Fruit fly (Drosophila melanogaster) whole organism, embryonic: ENCODE results near the gene bumpel.

Source experiments
- Adf1 ChIP-seq: fragments of 200-800 bp; sonication (Bioruptor generic); IDR thresholded peaks from 2 replicates; pipeline ENCODE4 v1.3.6; 2022; ENCODE audit warnings: missing biosample characterization, missing genetic modification characterization
- Awh ChIP-seq: fragments of 200-800 bp; sonication (Bioruptor generic); IDR thresholded peaks from 2 replicates; pipeline ENCODE4, ENCODE4 v1.3.6; 2022; ENCODE audit warnings: missing biosample characterization, missing genetic modification characterization
- CG10543 ChIP-seq: fragments of 200-800 bp; sonication (Bioruptor generic); optimal IDR thresholded peaks from 3 replicates; lab custom pipeline; 2017; ENCODE audit warnings: missing biosample characterization, mild to moderate bottlenecking, missing genetic modification characterization, moderate library complexity
- CG12659 ChIP-seq: fragments of 200-800 bp; sonication (Bioruptor generic); optimal IDR thresholded peaks from 3 replicates; lab custom pipeline; 2017; ENCODE audit warnings: mild to moderate bottlenecking, missing biosample characterization, missing genetic modification reagents, missing genetic modification characterization
- CG13624 ChIP-seq: fragments of 200-800 bp; sonication (Bioruptor generic); optimal IDR thresholded peaks from 2 replicates; lab custom pipeline; 2016; ENCODE audit warnings: missing biosample characterization, missing genetic modification characterization
- CG1529 ChIP-seq: fragments of 200-800 bp; sonication (Bioruptor generic); optimal IDR thresholded peaks from 3 replicates; lab custom pipeline; 2018; ENCODE audit warnings: missing biosample characterization, missing genetic modification characterization
- CG16779 ChIP-seq: fragments of 200-800 bp; sonication (Bioruptor generic); IDR thresholded peaks from 2 replicates; pipeline ENCODE4 v1.3.6; 2022; ENCODE audit warnings: missing biosample characterization, missing genetic modification characterization
- CG1832 ChIP-seq: fragments of 200-800 bp; sonication (Bioruptor generic); optimal IDR thresholded peaks from 2 replicates; lab custom pipeline; 2017; ENCODE audit warnings: missing biosample characterization, mild to moderate bottlenecking, missing genetic modification characterization, inconsistent platforms
- CG2116 ChIP-seq: fragments of 200-800 bp; sonication (Bioruptor generic); optimal IDR thresholded peaks from 3 replicates; lab custom pipeline; 2018; ENCODE audit warnings: missing biosample characterization, mild to moderate bottlenecking, missing genetic modification characterization
- CG2129 ChIP-seq: fragments of 200-800 bp; sonication (Bioruptor generic); IDR thresholded peaks from 2 replicates; pipeline ENCODE4 v1.3.6; 2022; ENCODE audit warnings: missing biosample characterization, missing genetic modification characterization; ENCODE audit not compliant: partially characterized antibody
- CG2678 ChIP-seq: fragments of 200-800 bp; sonication (Bioruptor generic); optimal IDR thresholded peaks from 3 replicates; lab custom pipeline; 2019; ENCODE audit warnings: missing biosample characterization, mild to moderate bottlenecking, missing genetic modification characterization, moderate library complexity
- CG2889 ChIP-seq: fragments of 200-800 bp; sonication (Bioruptor generic); IDR thresholded peaks from 3 replicates; pipeline ENCODE4 v1.3.6; 2022; ENCODE audit warnings: missing biosample characterization, missing genetic modification characterization
- CG30403 ChIP-seq: fragments of 200-800 bp; sonication (Bioruptor generic); optimal IDR thresholded peaks from 3 replicates; lab custom pipeline; 2016; ENCODE audit warnings: missing biosample characterization, missing genetic modification characterization
- CG32532 ChIP-seq: fragments of 200-800 bp; sonication (Bioruptor generic); IDR thresholded peaks from 2 replicates; pipeline ENCODE4 v1.3.6; 2022; ENCODE audit warnings: missing biosample characterization, missing genetic modification characterization
- CG3281 ChIP-seq: fragments of 200-800 bp; sonication (Bioruptor generic); optimal IDR thresholded peaks from 3 replicates; lab custom pipeline; 2017; ENCODE audit warnings: missing biosample characterization, mild to moderate bottlenecking, missing genetic modification characterization
- CG6689 ChIP-seq: fragments of 200-800 bp; sonication (Bioruptor generic); IDR thresholded peaks from 2 replicates; pipeline ENCODE4 v1.3.6; 2022; ENCODE audit warnings: missing biosample characterization, missing genetic modification characterization
- CG8281 ChIP-seq: fragments of 200-800 bp; sonication (Bioruptor generic); optimal IDR thresholded peaks from 2 replicates; lab custom pipeline; 2018; ENCODE audit warnings: missing biosample characterization, mild to moderate bottlenecking, missing genetic modification characterization, moderate library complexity
- CG8290 ChIP-seq, 3 experiments: fragments of 200-800 bp; sonication (Bioruptor generic); optimal IDR thresholded peaks; 2 replicates each; lab custom pipeline; 2016 to 2019; ENCODE audit warnings: missing biosample characterization in 3 of 3, missing genetic modification characterization in 3 of 3, mild to moderate bottlenecking in 2 of 3, moderate library complexity in 1 of 3
- CG8924 ChIP-seq: fragments of 200-800 bp; optimal IDR thresholded peaks from 3 replicates; lab custom pipeline; 2019; ENCODE audit warnings: missing biosample characterization, mild to moderate bottlenecking, missing genetic modification characterization, moderate library complexity
- CG9215 ChIP-seq: fragments of 200-800 bp; sonication (Bioruptor generic); IDR thresholded peaks from 2 replicates; pipeline ENCODE4 v1.3.6; 2022; ENCODE audit warnings: missing biosample characterization, missing genetic modification characterization
- CTCF ChIP-seq: fragments of 200-800 bp; sonication (Bioruptor generic); optimal IDR thresholded peaks from 2 replicates; lab custom pipeline; 2017; ENCODE audit warnings: missing biosample characterization, mild to moderate bottlenecking, missing genetic modification characterization, moderate library complexity
- Fer2 ChIP-seq: fragments of 200-800 bp; sonication (Bioruptor generic); optimal IDR thresholded peaks from 2 replicates; lab custom pipeline; 2018; ENCODE audit warnings: missing biosample characterization, mild to moderate bottlenecking, missing genetic modification characterization, moderate library complexity
- Fer3 ChIP-seq: fragments of 200-800 bp; sonication (Bioruptor generic); optimal IDR thresholded peaks from 2 replicates; lab custom pipeline; 2018; ENCODE audit warnings: missing biosample characterization, mild to moderate bottlenecking, missing genetic modification characterization, moderate library complexity
- Gsc ChIP-seq: fragments of 200-800 bp; sonication (Bioruptor generic); IDR thresholded peaks from 2 replicates; pipeline ENCODE4 v1.3.6; 2022; ENCODE audit warnings: missing biosample characterization, missing genetic modification characterization
- H15 ChIP-seq: fragments of 200-800 bp; sonication (Bioruptor generic); IDR thresholded peaks from 3 replicates; pipeline ENCODE4 v1.3.6; 2022; ENCODE audit warnings: missing biosample characterization, missing genetic modification characterization
- HmgZ ChIP-seq: fragments of 200-800 bp; sonication (Bioruptor generic); optimal IDR thresholded peaks from 2 replicates; lab custom pipeline; 2018; ENCODE audit warnings: missing biosample characterization, mild to moderate bottlenecking, missing genetic modification characterization
- Myb ChIP-seq: fragments of 200-800 bp; sonication (Bioruptor generic); optimal IDR thresholded peaks from 2 replicates; lab custom pipeline; 2016; ENCODE audit warnings: missing biosample characterization, missing genetic modification characterization
- PHDP ChIP-seq: fragments of 200-800 bp; sonication (Bioruptor generic); optimal IDR thresholded peaks from 3 replicates; lab custom pipeline; 2018; ENCODE audit warnings: missing biosample characterization, mild to moderate bottlenecking, missing genetic modification characterization, moderate library complexity
- Taf1 ChIP-seq: fragments of 200-800 bp; sonication (Bioruptor generic); IDR thresholded peaks from 2 replicates; pipeline ENCODE4 v1.3.6; 2022; ENCODE audit warnings: missing biosample characterization, missing genetic modification characterization
- chn ChIP-seq: fragments of 200-800 bp; sonication (Bioruptor generic); optimal IDR thresholded peaks from 2 replicates; lab custom pipeline; 2016; ENCODE audit warnings: missing biosample characterization, missing genetic modification characterization
- corto ChIP-seq: fragments of 200-800 bp; sonication (Bioruptor generic); optimal IDR thresholded peaks from 2 replicates; lab custom pipeline; 2016; ENCODE audit warnings: missing biosample characterization, mild to moderate bottlenecking, missing genetic modification characterization, moderate library complexity
- crp ChIP-seq, 2 experiments: fragments of 200-800 bp; sonication (Bioruptor generic); optimal IDR thresholded peaks; 2 replicates in 1 of 2; 3 replicates in 1 of 2; lab custom pipeline; 2017; ENCODE audit warnings: missing biosample characterization in 2 of 2, missing genetic modification characterization in 2 of 2, mild to moderate bottlenecking in 1 of 2, moderate library complexity in 1 of 2
- ftz-f1 ChIP-seq: fragments of 200-800 bp; sonication (Bioruptor generic); optimal IDR thresholded peaks from 2 replicates; lab custom pipeline; 2016; ENCODE audit warnings: missing biosample characterization, missing genetic modification characterization
- gce ChIP-seq: fragments of 200-800 bp; sonication (Bioruptor generic); IDR thresholded peaks from 3 replicates; pipeline ENCODE4 v1.3.6; 2022; ENCODE audit warnings: missing biosample characterization, missing genetic modification characterization
- grau ChIP-seq: fragments of 200-800 bp; optimal IDR thresholded peaks from 3 replicates; lab custom pipeline; 2019; ENCODE audit warnings: missing biosample characterization, mild to moderate bottlenecking, missing genetic modification characterization, moderate library complexity
- gro ChIP-seq: fragments of 200-800 bp; sonication (Bioruptor generic); optimal IDR thresholded peaks from 2 replicates; lab custom pipeline; 2016; ENCODE audit warnings: missing biosample characterization, missing genetic modification characterization
- h ChIP-seq: fragments of >200 bp; optimal IDR thresholded peaks from 2 replicates; lab custom pipeline; 2017
- kay ChIP-seq: fragments of 200-800 bp; sonication (Bioruptor generic); optimal IDR thresholded peaks from 2 replicates; lab custom pipeline; 2016; ENCODE audit warnings: missing biosample characterization, missing genetic modification characterization
- klu ChIP-seq: fragments of 200-800 bp; sonication (Bioruptor generic); IDR thresholded peaks from 2 replicates; pipeline ENCODE4 v1.3.6; 2022; ENCODE audit warnings: missing biosample characterization, missing genetic modification characterization
- mld ChIP-seq: fragments of 200-800 bp; sonication (Bioruptor generic); IDR thresholded peaks from 3 replicates; pipeline ENCODE4 v1.3.6; 2022; ENCODE audit warnings: missing biosample characterization, missing genetic modification characterization; ENCODE audit not compliant: partially characterized antibody
- nom ChIP-seq: fragments of 200-800 bp; sonication (Bioruptor generic); optimal IDR thresholded peaks from 2 replicates; lab custom pipeline; 2017; ENCODE audit warnings: missing biosample characterization, missing genetic modification characterization, mild to moderate bottlenecking, moderate library complexity, missing genetic modification reagents
- ro ChIP-seq: fragments of 200-800 bp; sonication (Bioruptor generic); IDR thresholded peaks from 2 replicates; pipeline ENCODE4 v1.3.6; 2022; ENCODE audit warnings: missing biosample characterization, missing genetic modification characterization
- salm ChIP-seq: fragments of 200-800 bp; sonication (Bioruptor generic); optimal IDR thresholded peaks from 2 replicates; lab custom pipeline; 2018; ENCODE audit warnings: missing biosample characterization, mild to moderate bottlenecking, missing genetic modification characterization
- schlank ChIP-seq: fragments of 200-800 bp; sonication (Bioruptor generic); optimal IDR thresholded peaks from 2 replicates; lab custom pipeline; 2018; ENCODE audit warnings: missing biosample characterization, mild to moderate bottlenecking, missing genetic modification characterization
- sima ChIP-seq: fragments of 200-800 bp; sonication (Bioruptor generic); optimal IDR thresholded peaks from 2 replicates; lab custom pipeline; 2016; ENCODE audit warnings: missing biosample characterization, missing genetic modification characterization
- sna ChIP-seq: fragments of 200-800 bp; sonication (Bioruptor generic); IDR thresholded peaks from 2 replicates; pipeline ENCODE4 v1.3.6; 2022; ENCODE audit warnings: missing biosample characterization, missing genetic modification characterization; ENCODE audit not compliant: partially characterized antibody
- tll ChIP-seq, 2 experiments: fragments of 200-800 bp in 1 of 2; fragments of >200 bp in 1 of 2; sonication (Bioruptor generic) in 1 of 2; optimal IDR thresholded peaks; 2 replicates each; lab custom pipeline; 2017 to 2019; ENCODE audit warnings: missing biosample characterization in 2 of 2, missing genetic modification characterization in 2 of 2, mild to moderate bottlenecking in 1 of 2, moderate library complexity in 1 of 2
- toy ChIP-seq: fragments of 200-800 bp; sonication (Bioruptor generic); IDR thresholded peaks from 2 replicates; pipeline ENCODE4 v1.3.6; 2022; ENCODE audit warnings: missing biosample characterization, missing genetic modification characterization
- unpg ChIP-seq: fragments of 200-800 bp; sonication (Bioruptor generic); optimal IDR thresholded peaks from 3 replicates; lab custom pipeline; 2018; ENCODE audit warnings: missing biosample characterization, mild to moderate bottlenecking, missing genetic modification characterization, moderate library complexity
- zen2 ChIP-seq: fragments of 200-800 bp; sonication (Bioruptor generic); IDR thresholded peaks from 3 replicates; pipeline ENCODE4 v1.3.6; 2022; ENCODE audit warnings: missing biosample characterization, missing genetic modification characterization; ENCODE audit not compliant: partially characterized antibody

The bumpel gene

dm6 chr3R:11435537-11436234 lies 17.2 kb upstream of the bumpel start, which contains the start of the genes Exd2 and CG5281 (continued):
- no peak for TF ChIP-seq ro (GFP tag; lab: Robert Waterston, UW)
- TF ChIP-seq unpg = peak; percentile 65
- TF ChIP-seq CTCF (GFP tag; lab: Kevin White, UChicago) = peak; percentile 13
- peak; percentile 22 for TF ChIP-seq Fer2
- peak; percentile 46 for TF ChIP-seq kay (GFP tag; lab: Kevin White, UChicago)
- TF ChIP-seq CG2129 (GFP tag; lab: Robert Waterston, UW) = no peak
- TF ChIP-seq schlank (tag; lab: Kevin White, UChicago) = no peak
- TF ChIP-seq PHDP (tag; lab: Kevin White, UChicago) = peak; percentile 65
- TF ChIP-seq Fer3 (tag; lab: Kevin White, UChicago) = peak; percentile 63
- peak; percentile 44 for TF ChIP-seq CG3281 (GFP tag; lab: Kevin White, UChicago)
- TF ChIP-seq crp (GFP tag; optimal IDR thresholded peaks at IDR 0.05; lab: Kevin White, UChicago) = peak; percentile 60 to 93
- TF ChIP-seq chn (GFP tag; lab: Kevin White, UChicago) = peak; percentile 59
- no peak for TF ChIP-seq CG8281
- peak in 1 of 2 experiments; percentile 4 for TF ChIP-seq tll (GFP tag; optimal IDR thresholded peaks at IDR 0.05; lab: Kevin White, UChicago)
- TF ChIP-seq toy = no peak
- no peak for TF ChIP-seq Adf1
- TF ChIP-seq CG8924 (tag; lab: Kevin White, UChicago) = peak; percentile 38
- no peak for TF ChIP-seq CG8290 (GFP tag; optimal IDR thresholded peaks at IDR 0.05; lab: Kevin White, UChicago)
- TF ChIP-seq CG8290 (tag; optimal IDR thresholded peaks at IDR 0.05; lab: Kevin White, UChicago) = peak in 1 of 2 experiments; percentile 20
- TF ChIP-seq CG2678 (tag; lab: Kevin White, UChicago) = no peak
- no peak for TF ChIP-seq zen2 (GFP tag; lab: Robert Waterston, UW)
- peak; percentile 75 for TF ChIP-seq CG12659 (GFP tag; lab: Kevin White, UChicago)
- peak; percentile 34 for TF ChIP-seq gro (GFP tag; lab: Kevin White, UChicago)
- peak; percentile 68 for TF ChIP-seq grau
- TF ChIP-seq CG30403 (GFP tag; lab: Kevin White, UChicago) = peak; percentile 68
- TF ChIP-seq CG9215 = no peak
- no peak for TF ChIP-seq klu (GFP tag; lab: Robert Waterston, UW)
- peak; percentile 48 for TF ChIP-seq CG6689 (GFP tag; lab: Robert Waterston, UW)
- peak; percentile 95 for TF ChIP-seq Myb (GFP tag; lab: Kevin White, UChicago)
- TF ChIP-seq Taf1 (GFP tag; lab: Robert Waterston, UW) = no peak
- no peak for TF ChIP-seq CG2889
- TF ChIP-seq corto (GFP tag; lab: Kevin White, UChicago) = no peak
- no peak for TF ChIP-seq CG1832 (GFP tag; lab: Kevin White, UChicago)
- TF ChIP-seq ftz-f1 (GFP tag; lab: Kevin White, UChicago) = no peak
- no peak for TF ChIP-seq sima
- TF ChIP-seq CG2116 (GFP tag; lab: Kevin White, UChicago) = peak; percentile 87
- TF ChIP-seq CG1529 (GFP tag; lab: Kevin White, UChicago) = peak; percentile 22
- TF ChIP-seq CG16779 (GFP tag; lab: Robert Waterston, UW) = no peak
- 0 out of 3 replicates have a peak, but pooled peaks have one; percentile 14 for TF ChIP-seq mld (GFP tag; lab: Robert Waterston, UW)
- TF ChIP-seq CG10543 (GFP tag; lab: Kevin White, UChicago) = peak; percentile 59
- TF ChIP-seq CG32532 = no peak
- no peak for TF ChIP-seq H15
- no peak for TF ChIP-seq h
- TF ChIP-seq Awh (GFP tag; lab: Robert Waterston, UW) = peak; percentile 34; the same call in 1 of the 2 replicates
- no peak for TF ChIP-seq nom (GFP tag; lab: Kevin White, UChicago)
- TF ChIP-seq HmgZ (tag; lab: Kevin White, UChicago) = peak; percentile 51
- no peak; the same call in 1 of the 2 replicates for TF ChIP-seq sna (GFP tag; lab: Robert Waterston, UW)
- TF ChIP-seq CG13624 (GFP tag; lab: Kevin White, UChicago) = peak; percentile 16
- no peak for TF ChIP-seq Gsc
- no peak for TF ChIP-seq gce (GFP tag; lab: Robert Waterston, UW)
- TF ChIP-seq salm = peak; percentile 2
